Worm (Caenorhabditis elegans) whole organism, L2 larva: ENCODE data around the gene ttr-36.

ENCODE experiments used
- elt-1 ChIP-seq: fragments of 150-350 bp; optimal IDR thresholded peaks from 2 replicates; lab custom pipeline; 2014; ENCODE audit warnings: missing biosample characterization, missing genetic modification characterization
- nhr-237 ChIP-seq: fragments of 150-350 bp; optimal IDR thresholded peaks from 2 replicates; lab custom pipeline; 2014; ENCODE audit warnings: missing biosample characterization, missing genetic modification characterization
- unc-62 ChIP-seq: fragments of 150-350 bp; optimal IDR thresholded peaks from 2 replicates; lab custom pipeline; 2014; ENCODE audit warnings: missing biosample characterization, missing genetic modification reagents, missing genetic modification characterization

DNA sequence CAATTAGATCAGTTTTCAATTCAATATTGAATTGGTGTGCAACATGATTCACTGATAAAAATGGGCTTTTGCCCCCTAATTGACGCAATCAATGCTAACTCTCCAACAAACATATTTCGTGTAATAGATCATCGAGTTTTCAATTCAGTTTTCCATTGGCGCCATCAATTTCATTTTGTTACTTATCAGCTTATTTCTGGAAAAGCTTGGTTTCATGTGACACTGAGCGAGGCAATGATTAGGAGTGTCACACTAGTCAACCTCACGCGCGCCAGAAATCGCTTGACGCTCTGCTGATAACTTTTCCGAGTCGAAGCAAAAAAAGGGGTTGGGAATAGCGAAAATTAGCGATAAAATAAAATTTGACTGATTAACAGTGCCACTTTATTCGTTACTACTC lies 7.8 kb downstream of the ttr-36 start, which contains the start of gene ets-4:
- no peak for TF ChIP-seq nhr-237 (tag; lab: Kevin White, UChicago)
- no peak for TF ChIP-seq elt-1
- TF ChIP-seq unc-62 (GFP tag; lab: Kevin White, UChicago) = no peak
